Fruit fly (Drosophila melanogaster): ENCODE measurements around the gene CG46309.

Gene CG46309

dm6 chr2L:16268869-16269231 is 17.3 kb upstream of the CG46309 start:
- no peak for TF ChIP-seq CG9948 (tag; optimal IDR thresholded peaks at IDR 0.05)
- peak; percentile 39 for TF ChIP-seq Pif1B (GFP tag; optimal IDR thresholded peaks at IDR 0.05)

- TF ChIP-seq CG34367 (tag; optimal IDR thresholded peaks at IDR 0.05) = no peak
- peak; percentile 15 for TF ChIP-seq CG13204 (GFP tag; optimal IDR thresholded peaks at IDR 0.05)
- no peak for TF ChIP-seq CG8159 (tag; optimal IDR thresholded peaks at IDR 0.05)
- TF ChIP-seq CG17806 (tag; optimal IDR thresholded peaks at IDR 0.05) = no peak
- no peak for TF ChIP-seq D1 (tag; optimal IDR thresholded peaks at IDR 0.05)
- no peak for TF ChIP-seq CG9948 (tag; optimal IDR thresholded peaks at IDR 0.05)
- TF ChIP-seq fd96Ca (GFP tag; IDR thresholded peaks at IDR 0.05) = no peak
- TF ChIP-seq CG12605 (GFP tag; IDR thresholded peaks at IDR 0.05) = no peak
- TF ChIP-seq Pif1B (GFP tag; optimal IDR thresholded peaks at IDR 0.05) = no peak
- TF ChIP-seq CG15710 (tag; optimal IDR thresholded peaks at IDR 0.05) = no peak
- TF ChIP-seq CG32121 (GFP tag; IDR thresholded peaks at IDR 0.05) = no peak
- TF ChIP-seq Ets98B (GFP tag; IDR thresholded peaks at IDR 0.05) = no peak
- peak; percentile 17 for TF ChIP-seq CG8301 (tag; optimal IDR thresholded peaks at IDR 0.05)
- peak; percentile 89 for TF ChIP-seq EcR (GFP tag; optimal IDR thresholded peaks at IDR 0.05)
Observed at dm6 chr2L:16268107-16268539, 16.5 kb upstream of the CG46309 start.

- TF ChIP-seq CG8159 (tag; optimal IDR thresholded peaks at IDR 0.05) = peak; percentile 43
- no peak for TF ChIP-seq CG4496 (GFP tag; IDR thresholded peaks at IDR 0.05)
- TF ChIP-seq CG9948 (tag; optimal IDR thresholded peaks at IDR 0.05) = peak; percentile 48
- TF ChIP-seq D1 (tag; optimal IDR thresholded peaks at IDR 0.05) = peak; percentile 56
- no peak for TF ChIP-seq CG32121 (GFP tag; IDR thresholded peaks at IDR 0.05)
- TF ChIP-seq Ets98B (GFP tag; IDR thresholded peaks at IDR 0.05) = no peak
- TF ChIP-seq Pif1B (GFP tag; optimal IDR thresholded peaks at IDR 0.05) = no peak
- TF ChIP-seq CG17806 (tag; optimal IDR thresholded peaks at IDR 0.05) = peak; percentile 49
- TF ChIP-seq CG14655 (GFP tag; optimal IDR thresholded peaks at IDR 0.05) = no peak
- TF ChIP-seq EcR (GFP tag; optimal IDR thresholded peaks at IDR 0.05) = peak; percentile 90
- peak; percentile 38 for TF ChIP-seq CG8301 (tag; optimal IDR thresholded peaks at IDR 0.05)
- peak; percentile 37 for TF ChIP-seq CG15710 (tag; optimal IDR thresholded peaks at IDR 0.05)
- TF ChIP-seq CG34367 (tag; optimal IDR thresholded peaks at IDR 0.05) = peak; percentile 30
Observed at dm6 chr2L:16267159-16268065, 15.8 kb upstream of the CG46309 start.

dm6 chr2L:16263723-16264122 is 12.1 kb upstream of the CG46309 start:
- no peak for TF ChIP-seq CG14655 (GFP tag; optimal IDR thresholded peaks at IDR 0.05)
- no peak for TF ChIP-seq CG8301 (tag; optimal IDR thresholded peaks at IDR 0.05)
- TF ChIP-seq CG32121 (GFP tag; IDR thresholded peaks at IDR 0.05) = no peak
- TF ChIP-seq CG9948 (tag; optimal IDR thresholded peaks at IDR 0.05) = no peak
- no peak for TF ChIP-seq CG17806 (tag; optimal IDR thresholded peaks at IDR 0.05)
- no peak for TF ChIP-seq CG4496 (GFP tag; IDR thresholded peaks at IDR 0.05)
- no peak for TF ChIP-seq rn (GFP tag; IDR thresholded peaks at IDR 0.05)
- TF ChIP-seq Snoo (tag; optimal IDR thresholded peaks at IDR 0.05) = no peak
- no peak for TF ChIP-seq Pif1A (GFP tag; optimal IDR thresholded peaks at IDR 0.05)
- no peak for TF ChIP-seq CG8159 (tag; optimal IDR thresholded peaks at IDR 0.05)

- TF ChIP-seq CG14655 (GFP tag; optimal IDR thresholded peaks at IDR 0.05) (no peak), Snoo (tag; optimal IDR thresholded peaks at IDR 0.05) (no peak), CG8159 (tag; optimal IDR thresholded peaks at IDR 0.05) (no peak), CG15710 (tag; optimal IDR thresholded peaks at IDR 0.05) (no peak), Pif1B (GFP tag; optimal IDR thresholded peaks at IDR 0.05) (no peak), gl (tag; optimal IDR thresholded peaks at IDR 0.05) (no peak), CG8301 (tag; optimal IDR thresholded peaks at IDR 0.05) (no peak), CG32121 (GFP tag; IDR thresholded peaks at IDR 0.05) (no peak), fd96Ca (GFP tag; IDR thresholded peaks at IDR 0.05) (no peak)
Observed at dm6 chr2L:16261576-16262217, 10.1 kb upstream of the CG46309 start, which contains the start of the genes twe and CG4935. Gene twe (minus strand): TSS chr2L:16261877. Gene CG4935 (plus strand): TSS chr2L:16262141.

dm6 chr2L:16257227-16258071 is 5.9 kb upstream of the CG46309 start, which contains the start of the genes PRL-1 and EndoGI:
Gene PRL-1 (minus strand): TSS chr2L:16257606.
Gene EndoGI (plus strand): TSS chr2L:16257688.
- TF ChIP-seq CG10348 (GFP tag; IDR thresholded peaks at IDR 0.05) = no peak
- no peak for TF ChIP-seq EcR (GFP tag; optimal IDR thresholded peaks at IDR 0.05)
- TF ChIP-seq CG32121 (GFP tag; IDR thresholded peaks at IDR 0.05) = peak; percentile 87
- peak; percentile 57 for TF ChIP-seq Snoo (tag; optimal IDR thresholded peaks at IDR 0.05)
- peak; percentile 78; the same call in 1 of the 2 replicates for TF ChIP-seq Ets98B (GFP tag; IDR thresholded peaks at IDR 0.05)
- peak; percentile 91 for TF ChIP-seq CG4496 (GFP tag; IDR thresholded peaks at IDR 0.05)
- TF ChIP-seq CG13204 (GFP tag; optimal IDR thresholded peaks at IDR 0.05) = no peak
- TF ChIP-seq CG17806 (tag; optimal IDR thresholded peaks at IDR 0.05) = peak; percentile 75
- peak; percentile 81 for TF ChIP-seq CG8159 (tag; optimal IDR thresholded peaks at IDR 0.05)
- peak; percentile 47 for TF ChIP-seq Pif1B (GFP tag; optimal IDR thresholded peaks at IDR 0.05)
- peak; percentile 10 for TF ChIP-seq gl (tag; optimal IDR thresholded peaks at IDR 0.05)
- no peak; the same call in 1 of the 2 replicates for TF ChIP-seq rn (GFP tag; IDR thresholded peaks at IDR 0.05)
- TF ChIP-seq D1 (tag; optimal IDR thresholded peaks at IDR 0.05) = peak; percentile 4
- TF ChIP-seq CG15710 (tag; optimal IDR thresholded peaks at IDR 0.05) = peak; percentile 79
- TF ChIP-seq Pif1A (GFP tag; optimal IDR thresholded peaks at IDR 0.05) = peak; percentile 68
- peak; percentile 85 for TF ChIP-seq CG12605 (GFP tag; IDR thresholded peaks at IDR 0.05)
- no peak for TF ChIP-seq fd96Ca (GFP tag; IDR thresholded peaks at IDR 0.05)
- no peak for TF ChIP-seq CG14655 (GFP tag; optimal IDR thresholded peaks at IDR 0.05)
- peak; percentile 67 for TF ChIP-seq CG8301 (tag; optimal IDR thresholded peaks at IDR 0.05)
- peak; percentile 72 for TF ChIP-seq CG34367 (tag; optimal IDR thresholded peaks at IDR 0.05)
- TF ChIP-seq CG9948 (tag; optimal IDR thresholded peaks at IDR 0.05) = peak; percentile 71

Measured in whole organism, pupa.